Worm (Caenorhabditis elegans) whole organism, L2 larva: ENCODE measurements around the gene mec-1.

Experiments used
- F13H6.1 ChIP-seq: sonication (generic microtip); optimal IDR thresholded peaks from 2 replicates; lab custom pipeline; 2016; ENCODE audit warnings: missing genetic modification characterization, missing compliant biosample characterization
- R02D3.7 ChIP-seq: fragments of 150-350 bp; optimal IDR thresholded peaks from 2 replicates; lab custom pipeline; 2014; ENCODE audit warnings: missing biosample characterization, missing genetic modification characterization
- ZK546.5 ChIP-seq: sonication (generic microtip); optimal IDR thresholded peaks from 2 replicates; lab custom pipeline; 2017; ENCODE audit warnings: missing biosample characterization, missing genetic modification characterization
- alr-1 ChIP-seq: fragments of 150-350 bp; optimal IDR thresholded peaks from 2 replicates; lab custom pipeline; 2014; ENCODE audit warnings: missing biosample characterization, missing genetic modification characterization
- ceh-16 ChIP-seq: fragments of 150-350 bp; optimal IDR thresholded peaks from 2 replicates; lab custom pipeline; 2014; ENCODE audit warnings: missing biosample characterization, missing genetic modification characterization
- ceh-82 ChIP-seq: fragments of 150-350 bp; optimal IDR thresholded peaks from 2 replicates; lab custom pipeline; 2014; ENCODE audit warnings: missing biosample characterization, missing genetic modification characterization
- dmd-4 ChIP-seq: sonication (generic microtip); optimal IDR thresholded peaks from 2 replicates; lab custom pipeline; 2017; ENCODE audit warnings: missing biosample characterization, missing genetic modification characterization
- egl-27 ChIP-seq: sonication (generic microtip); optimal IDR thresholded peaks from 3 replicates; lab custom pipeline; 2017; ENCODE audit warnings: missing biosample characterization, missing genetic modification reagents, missing genetic modification characterization
- elt-3 ChIP-seq: sonication (generic microtip); optimal IDR thresholded peaks from 2 replicates; lab custom pipeline; 2017; ENCODE audit warnings: missing biosample characterization, missing genetic modification characterization
- lin-11 ChIP-seq: fragments of 150-350 bp; sonication (generic microtip); optimal IDR thresholded peaks from 2 replicates; lab custom pipeline; 2014; ENCODE audit warnings: missing biosample characterization, missing genetic modification characterization, inconsistent platforms, mixed read lengths
- lin-13 ChIP-seq: fragments of 150-350 bp; optimal IDR thresholded peaks from 2 replicates; lab custom pipeline; 2014; ENCODE audit warnings: missing biosample characterization, missing genetic modification reagents, missing genetic modification characterization
- lsy-2 ChIP-seq, 2 experiments: fragments of 150-350 bp in 1 of 2; sonication (generic microtip) in 1 of 2; optimal IDR thresholded peaks; 2 replicates each; lab custom pipeline; 2014 to 2017; ENCODE audit warnings: missing biosample characterization in 2 of 2, missing genetic modification characterization in 2 of 2
- mab-5 ChIP-seq: fragments of 150-350 bp; optimal IDR thresholded peaks from 2 replicates; lab custom pipeline; 2014; ENCODE audit warnings: missing biosample characterization, missing genetic modification characterization
- mbf-1 ChIP-seq: sonication (generic microtip); optimal IDR thresholded peaks from 2 replicates; lab custom pipeline; 2017; ENCODE audit warnings: missing biosample characterization, missing genetic modification characterization
- mdl-1 ChIP-seq, 2 experiments: fragments of 150-350 bp in 1 of 2; sonication (generic microtip) in 1 of 2; optimal IDR thresholded peaks; 2 replicates each; lab custom pipeline; 2017; ENCODE audit warnings: missing biosample characterization in 2 of 2, missing genetic modification characterization in 2 of 2
- nhr-10 ChIP-seq: sonication (generic microtip); optimal IDR thresholded peaks from 2 replicates; lab custom pipeline; 2017; ENCODE audit warnings: missing biosample characterization, missing genetic modification characterization
- nhr-11 ChIP-seq: fragments of 150-350 bp; optimal IDR thresholded peaks from 2 replicates; lab custom pipeline; 2014; ENCODE audit warnings: missing biosample characterization, missing genetic modification characterization
- nhr-12 ChIP-seq: fragments of 150-350 bp; optimal IDR thresholded peaks from 2 replicates; lab custom pipeline; 2014; ENCODE audit warnings: missing biosample characterization, missing genetic modification characterization
- nhr-129 ChIP-seq: fragments of 150-350 bp; optimal IDR thresholded peaks from 2 replicates; lab custom pipeline; 2014; ENCODE audit warnings: missing biosample characterization, missing genetic modification characterization
- nhr-21 ChIP-seq: fragments of 150-350 bp; optimal IDR thresholded peaks from 2 replicates; lab custom pipeline; 2014; ENCODE audit warnings: missing biosample characterization, missing genetic modification characterization
- nhr-237 ChIP-seq: fragments of 150-350 bp; optimal IDR thresholded peaks from 2 replicates; lab custom pipeline; 2014; ENCODE audit warnings: missing biosample characterization, missing genetic modification characterization
- nhr-25 ChIP-seq: fragments of 150-350 bp; sonication (generic microtip); optimal IDR thresholded peaks from 3 replicates; lab custom pipeline; 2014; ENCODE audit warnings: missing biosample characterization, missing genetic modification characterization
- nhr-6 ChIP-seq: fragments of 150-350 bp; optimal IDR thresholded peaks from 2 replicates; lab custom pipeline; 2014; ENCODE audit warnings: missing biosample characterization, missing genetic modification characterization
- peb-1 ChIP-seq: fragments of 150-350 bp; optimal IDR thresholded peaks from 2 replicates; lab custom pipeline; 2014; ENCODE audit warnings: missing biosample characterization, missing genetic modification characterization
- sem-4 ChIP-seq: fragments of 150-350 bp; optimal IDR thresholded peaks from 2 replicates; lab custom pipeline; 2014; ENCODE audit warnings: missing biosample characterization, missing genetic modification reagents, missing genetic modification characterization
- skn-1 ChIP-seq: sonication (generic microtip); optimal IDR thresholded peaks from 2 replicates; lab custom pipeline; 2017; ENCODE audit warnings: missing biosample characterization, missing genetic modification characterization
- sma-9 ChIP-seq, 2 experiments: fragments of 150-350 bp in 1 of 2; sonication (generic microtip) in 1 of 2; optimal IDR thresholded peaks; 2 replicates each; lab custom pipeline; 2014 to 2016; ENCODE audit warnings: missing genetic modification characterization in 2 of 2, mild to moderate bottlenecking in 1 of 2, missing biosample characterization in 1 of 2, missing compliant biosample characterization in 1 of 2, missing genetic modification reagents in 1 of 2, moderate library complexity in 1 of 2
- snpc-4 ChIP-seq: fragments of 150-350 bp; optimal IDR thresholded peaks from 2 replicates; lab custom pipeline; 2014; ENCODE audit warnings: missing biosample characterization, missing genetic modification characterization
- unc-39 ChIP-seq: fragments of 150-350 bp; optimal IDR thresholded peaks from 2 replicates; lab custom pipeline; 2014; ENCODE audit warnings: missing biosample characterization, missing genetic modification characterization
- unc-55 ChIP-seq: fragments of 150-350 bp; sonication (generic microtip); optimal IDR thresholded peaks from 3 replicates; lab custom pipeline; 2014; ENCODE audit warnings: missing biosample characterization, missing genetic modification reagents, missing genetic modification characterization
- unc-62 ChIP-seq: fragments of 150-350 bp; optimal IDR thresholded peaks from 2 replicates; lab custom pipeline; 2014; ENCODE audit warnings: missing biosample characterization, missing genetic modification reagents, missing genetic modification characterization
- zag-1 ChIP-seq: fragments of 150-350 bp; optimal IDR thresholded peaks from 2 replicates; lab custom pipeline; 2014; ENCODE audit warnings: missing biosample characterization, missing genetic modification characterization
- ztf-1 ChIP-seq: fragments of 200-800 bp; sonication (Bioruptor generic); conservative IDR thresholded peaks from 2 replicates; pipeline ENCODE4 v1.3.6; 2022; ENCODE audit warnings: missing genetic modification characterization, missing compliant biosample characterization
- ztf-11 ChIP-seq: sonication (generic microtip); optimal IDR thresholded peaks from 2 replicates; lab custom pipeline; 2017; ENCODE audit warnings: missing biosample characterization, missing genetic modification characterization

mec-1 gene

DNA sequence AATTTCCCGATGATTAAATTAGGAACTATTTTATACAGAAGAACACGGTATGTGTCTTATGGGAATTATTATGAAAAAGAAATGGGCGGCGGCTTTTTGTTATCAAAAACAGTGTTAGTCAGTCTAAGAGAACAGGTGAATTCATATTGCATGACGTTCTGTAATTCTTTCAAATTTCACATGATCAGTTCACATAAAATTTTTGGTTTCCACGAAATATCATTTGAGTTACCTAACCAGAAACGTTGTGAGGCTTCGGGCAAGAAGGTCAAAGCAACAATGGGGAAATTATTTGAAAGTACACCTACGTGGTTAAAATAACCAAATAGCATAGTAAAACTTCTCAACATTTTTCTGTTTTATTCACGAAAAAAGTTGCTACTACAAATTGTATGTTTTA lies 20.5 kb upstream of the mec-1 start, which contains the start of gene Y57E12B.10:
Gene Y57E12B.10, minus strand, starts transcription at position 101 of the 400 bp plus-strand sequence.
- TF ChIP-seq F13H6.1 (tag; lab: Kevin White, UChicago), result no peak
- TF ChIP-seq peb-1 (tag; lab: Kevin White, UChicago), result no peak
- no peak for TF ChIP-seq nhr-12 (tag; lab: Kevin White, UChicago)

DNA sequence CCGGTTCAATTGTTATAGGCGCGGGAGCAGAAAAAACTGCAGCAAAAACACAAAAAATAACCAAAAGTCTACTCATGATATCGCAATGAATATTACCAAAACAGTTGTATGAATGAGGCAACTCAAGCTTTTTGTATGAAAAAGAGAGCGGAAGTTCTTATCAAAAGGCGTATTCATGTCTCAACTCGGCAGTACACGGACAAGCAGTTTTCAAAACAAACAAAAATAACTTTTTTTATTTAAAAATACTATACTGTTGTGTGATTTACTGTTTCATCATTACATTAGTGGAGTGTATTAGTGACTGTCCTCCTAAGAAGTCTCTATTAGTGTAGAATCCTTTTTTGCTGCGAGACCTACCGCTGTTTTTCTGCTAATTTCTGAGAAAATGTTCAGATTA lies 8.9 kb upstream of the mec-1 start, which contains the start of gene Y57E12B.4:
Gene Y57E12B.4, minus strand, starts transcription at position 101 of the 400 bp plus-strand sequence.
- TF ChIP-seq nhr-25 (no peak), nhr-21 (no peak), unc-39 (tag; lab: Kevin White, UChicago) (no peak), mbf-1 (tag; lab: Kevin White, UChicago) (no peak), snpc-4 (tag; lab: Kevin White, UChicago) (no peak), ceh-16 (no peak), nhr-6 (tag; lab: Kevin White, UChicago) (no peak), lsy-2 (tag; optimal IDR thresholded peaks at IDR 0.05; lab: Kevin White, UChicago) (no peak), skn-1 (no peak), zag-1 (tag; lab: Kevin White, UChicago) (no peak), R02D3.7 (tag; lab: Kevin White, UChicago) (no peak), nhr-129 (tag; lab: Kevin White, UChicago) (no peak), elt-3 (tag; lab: Kevin White, UChicago) (no peak), ZK546.5 (tag; lab: Kevin White, UChicago) (no peak), nhr-10 (no peak), F13H6.1 (tag; lab: Kevin White, UChicago) (no peak), ztf-11 (tag; lab: Kevin White, UChicago) (no peak), ceh-82 (tag; lab: Kevin White, UChicago) (no peak), unc-55 (GFP tag; lab: Kevin White, UChicago) (no peak), unc-62 (no peak)
- TF ChIP-seq, all 48 proteins: peak for 0

DNA sequence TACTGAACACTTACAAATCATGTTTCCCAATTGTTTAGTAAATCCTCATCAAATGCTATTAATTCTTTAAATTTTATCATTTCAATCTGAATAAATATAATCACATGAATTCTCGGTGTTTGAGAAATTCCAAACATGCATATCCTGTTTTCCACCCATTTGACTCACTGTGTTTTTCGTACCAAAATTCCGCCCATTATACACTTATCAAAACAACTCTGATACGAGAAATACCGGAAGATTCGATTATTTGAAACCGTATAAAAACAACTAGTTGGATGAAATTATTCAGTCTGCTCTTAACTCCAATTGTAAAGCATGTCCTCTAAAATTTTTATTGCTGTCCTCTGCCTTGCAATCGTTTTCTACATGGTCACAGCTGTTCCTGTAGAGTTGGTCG lies 8.1 kb upstream of the mec-1 start, which contains the start of gene Y57E12B.1:
Gene Y57E12B.1, plus strand, starts transcription at position 301 of the 400 bp plus-strand sequence.
- TF ChIP-seq egl-27 (tag; lab: Kevin White, UChicago), result no peak
- no peak for TF ChIP-seq alr-1 (tag; lab: Kevin White, UChicago)
- no peak for TF ChIP-seq mab-5 (tag; lab: Kevin White, UChicago)
- no peak for TF ChIP-seq lin-13 (GFP tag; lab: Kevin White, UChicago)
- no peak for TF ChIP-seq nhr-237
- TF ChIP-seq ztf-11 (tag; lab: Kevin White, UChicago), result no peak
- no peak for TF ChIP-seq mbf-1 (tag; lab: Kevin White, UChicago)
- no peak for TF ChIP-seq nhr-12 (tag; lab: Kevin White, UChicago)
- no peak for TF ChIP-seq skn-1
- no peak for TF ChIP-seq ztf-1
- TF ChIP-seq F13H6.1 (tag; lab: Kevin White, UChicago), result no peak
- no peak for TF ChIP-seq ceh-82 (tag; lab: Kevin White, UChicago)

DNA sequence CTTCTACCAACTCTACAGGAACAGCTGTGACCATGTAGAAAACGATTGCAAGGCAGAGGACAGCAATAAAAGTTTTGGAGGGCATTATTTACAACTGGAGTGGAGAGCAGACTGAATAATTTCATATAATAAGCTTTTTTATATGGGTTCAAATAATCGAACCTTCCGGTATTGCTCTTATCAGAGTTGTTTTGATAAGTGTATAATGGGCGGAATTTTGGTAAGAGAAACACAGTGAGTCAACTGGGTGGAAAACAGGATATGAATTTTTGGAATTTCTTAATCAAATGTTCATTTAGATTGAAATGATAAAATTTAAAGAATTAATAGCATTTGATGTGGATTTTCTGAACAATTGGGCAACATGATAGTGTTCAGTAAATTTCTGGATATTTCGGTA lies 6.6 kb upstream of the mec-1 start, which contains the start of gene Y57E12B.11:
Gene Y57E12B.11, minus strand, starts transcription at position 101 of the 400 bp plus-strand sequence.
- TF ChIP-seq mdl-1 (tag; optimal IDR thresholded peaks at IDR 0.05; lab: Kevin White, UChicago) (no peak), unc-39 (tag; lab: Kevin White, UChicago) (no peak), nhr-12 (tag; lab: Kevin White, UChicago) (no peak), nhr-237 (no peak)

DNA sequence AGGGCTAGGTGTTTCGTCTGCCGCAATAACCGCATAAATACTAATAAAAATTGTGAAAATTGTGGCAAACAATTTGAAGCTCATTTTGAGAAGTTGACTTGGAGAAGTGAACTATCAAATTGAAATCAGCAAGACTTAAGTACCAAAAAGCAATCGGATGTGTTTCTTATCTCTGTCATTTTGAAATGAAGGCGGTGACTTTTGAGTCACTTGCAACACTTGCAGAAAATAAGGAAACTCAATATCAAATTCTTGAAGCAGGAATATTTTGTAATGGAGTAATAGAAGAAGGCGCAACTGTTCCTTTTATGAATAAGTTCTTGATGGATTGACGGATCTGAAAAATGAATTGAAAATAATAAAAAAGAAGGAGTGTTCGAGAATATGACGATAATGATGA lies 5.0 kb upstream of the mec-1 start, which contains the start of gene T07H8.11:
Gene T07H8.11, minus strand, starts transcription at position 101 of the 400 bp plus-strand sequence.
- no peak for TF ChIP-seq nhr-11
- TF ChIP-seq nhr-6 (tag; lab: Kevin White, UChicago), result no peak

DNA sequence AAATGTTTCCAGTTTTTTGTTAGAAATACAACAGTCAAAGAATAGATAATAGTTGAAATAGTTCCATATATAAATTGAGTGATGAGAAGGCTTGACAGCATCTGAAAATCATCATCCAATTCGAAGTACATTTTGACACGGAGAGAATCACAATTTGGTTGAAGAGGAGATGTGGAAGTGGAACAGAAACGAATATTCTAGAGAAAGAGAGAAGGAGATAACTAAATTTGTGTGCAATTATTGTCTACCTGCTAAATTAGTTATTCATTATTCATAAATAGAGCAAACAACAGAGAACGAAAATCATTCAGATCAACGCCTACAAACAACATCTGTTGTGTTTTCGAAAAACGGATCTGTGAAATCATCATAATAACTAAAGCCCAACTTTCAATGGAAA lies 2.5 kb upstream of the mec-1 start, which contains the start of gene srg-31:
Gene srg-31, minus strand, starts transcription at position 101 of the 400 bp plus-strand sequence.
- TF ChIP-seq unc-39 (tag; lab: Kevin White, UChicago) (no peak), ZK546.5 (tag; lab: Kevin White, UChicago) (no peak), sma-9 (GFP tag; optimal IDR thresholded peaks at IDR 0.05; lab: Kevin White, UChicago) (no peak), sma-9 (tag; optimal IDR thresholded peaks at IDR 0.05; lab: Kevin White, UChicago) (no peak), nhr-25 (no peak), nhr-12 (tag; lab: Kevin White, UChicago) (no peak), nhr-237 (no peak), dmd-4 (tag; lab: Kevin White, UChicago) (no peak), ceh-16 (no peak), sem-4 (no peak), lin-11 (tag; lab: Kevin White, UChicago) (no peak), zag-1 (tag; lab: Kevin White, UChicago) (no peak), unc-55 (GFP tag; lab: Kevin White, UChicago) (no peak), R02D3.7 (tag; lab: Kevin White, UChicago) (no peak)
